Worm (Caenorhabditis elegans) whole organism, young adult: ENCODE measurements around the gene fipr-13.

ENCODE experiments used
- F33H1.4 ChIP-seq: fragments of 200-800 bp; sonication (Bioruptor generic); IDR thresholded peaks from 2 replicates; pipeline ENCODE4 v1.3.6; 2022; ENCODE audit warnings: missing genetic modification reagents, missing genetic modification characterization, missing compliant biosample characterization
- F52B5.7 ChIP-seq: sonication (generic microtip); optimal IDR thresholded peaks from 2 replicates; lab custom pipeline; 2016; ENCODE audit warnings: mild to moderate bottlenecking, missing genetic modification characterization, missing compliant biosample characterization
- F57C9.4 ChIP-seq: sonication (generic microtip); optimal IDR thresholded peaks from 2 replicates; lab custom pipeline; 2017; ENCODE audit warnings: mild to moderate bottlenecking, missing genetic modification characterization, missing compliant biosample characterization
- Y56A3A.18 ChIP-seq: fragments of 200-800 bp; sonication (Bioruptor generic); IDR thresholded peaks from 2 replicates; pipeline ENCODE4 v1.3.6; 2022; ENCODE audit warnings: missing genetic modification reagents, missing genetic modification characterization, missing compliant biosample characterization
- akir-1 ChIP-seq: fragments of 200-800 bp; sonication (Bioruptor generic); optimal IDR thresholded peaks from 2 replicates; lab custom pipeline; 2018; ENCODE audit warnings: mild to moderate bottlenecking, missing genetic modification characterization, moderate library complexity, missing compliant biosample characterization
- athp-1 ChIP-seq: sonication (generic microtip); optimal IDR thresholded peaks from 2 replicates; lab custom pipeline; 2017; ENCODE audit warnings: mild to moderate bottlenecking, missing genetic modification characterization, missing compliant biosample characterization
- bed-2 ChIP-seq: fragments of 200-800 bp; sonication (Bioruptor generic); IDR thresholded peaks from 2 replicates; pipeline ENCODE4 v1.3.6; 2022; ENCODE audit warnings: missing genetic modification reagents, missing genetic modification characterization, missing compliant biosample characterization
- lin-54 ChIP-seq: fragments of 200-800 bp; sonication (Bioruptor generic); optimal IDR thresholded peaks from 2 replicates; lab custom pipeline; 2018; ENCODE audit warnings: mild to moderate bottlenecking, missing genetic modification characterization, missing compliant biosample characterization
- lsl-1 ChIP-seq: fragments of 200-800 bp; sonication (Bioruptor generic); optimal IDR thresholded peaks from 2 replicates; lab custom pipeline; 2018; ENCODE audit warnings: mild to moderate bottlenecking, missing genetic modification characterization, moderate library complexity, missing compliant biosample characterization
- madf-10 ChIP-seq: sonication (generic microtip); optimal IDR thresholded peaks from 2 replicates; lab custom pipeline; 2016; ENCODE audit warnings: mild to moderate bottlenecking, missing genetic modification characterization, missing compliant biosample characterization
- nhr-120 ChIP-seq: fragments of 200-800 bp; sonication (Bioruptor generic); IDR thresholded peaks from 2 replicates; pipeline ENCODE4 v1.3.6; 2022; ENCODE audit warnings: missing genetic modification characterization, missing compliant biosample characterization
- nhr-27 ChIP-seq: fragments of 200-800 bp; sonication (Bioruptor generic); optimal IDR thresholded peaks from 2 replicates; lab custom pipeline; 2018; ENCODE audit warnings: mild to moderate bottlenecking, missing genetic modification characterization, moderate library complexity, missing compliant biosample characterization
- nhr-90 ChIP-seq: sonication (generic microtip); optimal IDR thresholded peaks from 2 replicates; lab custom pipeline; 2016; ENCODE audit warnings: missing genotype, mild to moderate bottlenecking, missing genetic modification characterization, missing compliant biosample characterization
- snpc-1.1 ChIP-seq: sonication (generic microtip); optimal IDR thresholded peaks from 2 replicates; lab custom pipeline; 2017; ENCODE audit warnings: missing genetic modification characterization, mild to moderate bottlenecking, missing compliant biosample characterization, antibody characterized with exemption, moderate library complexity, missing genotype, missing genetic modification reagents; ENCODE audit not compliant: insufficient read depth
- unc-130 ChIP-seq: sonication (generic microtip); optimal IDR thresholded peaks from 2 replicates; lab custom pipeline; 2016; ENCODE audit warnings: missing genetic modification reagents, missing genetic modification characterization, missing compliant biosample characterization
- ztf-3 ChIP-seq: fragments of 200-800 bp; sonication (Bioruptor generic); optimal IDR thresholded peaks from 2 replicates; lab custom pipeline; 2018; ENCODE audit warnings: mild to moderate bottlenecking, missing genetic modification characterization, missing compliant biosample characterization

Gene fipr-13

DNA sequence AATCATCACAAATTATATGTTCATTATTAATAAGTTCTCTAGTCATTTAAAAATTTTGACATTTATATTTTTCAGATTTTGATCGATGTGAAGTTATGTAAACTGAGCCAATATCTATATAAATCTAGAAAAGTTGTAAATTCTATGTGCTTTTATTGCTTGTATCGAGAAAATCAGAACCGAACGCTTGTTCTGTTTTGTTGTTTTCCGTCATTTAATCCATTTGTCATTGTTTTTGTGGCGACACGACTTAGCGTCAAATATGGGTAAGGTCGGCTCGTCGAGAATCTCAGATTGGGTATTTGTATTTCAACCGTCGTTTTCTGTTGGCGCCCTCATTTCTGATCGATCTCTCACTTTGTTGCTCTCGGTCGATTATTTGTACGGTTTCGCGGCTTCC is 50.0 kb downstream of the fipr-13 start, which contains the start of gene cht-5:
Gene cht-5 (plus strand): TSS at position 301 of the 400 bp plus-strand sequence.
- no peak for TF ChIP-seq F52B5.7 (tag; lab: Kevin White, UChicago)
- TF ChIP-seq madf-10 (tag; lab: Kevin White, UChicago), result no peak
- TF ChIP-seq F57C9.4 (tag; lab: Kevin White, UChicago), result no peak
- no peak for TF ChIP-seq lsl-1
- TF ChIP-seq nhr-27 (tag; lab: Kevin White, UChicago), result no peak
- no peak for TF ChIP-seq unc-130
- TF ChIP-seq snpc-1.1, result no peak
- TF ChIP-seq athp-1 (tag; lab: Kevin White, UChicago), result no peak
- no peak for TF ChIP-seq bed-2 (GFP tag; lab: Robert Waterston, UW)
- TF ChIP-seq nhr-90 (tag; lab: Kevin White, UChicago), result no peak
- no peak for TF ChIP-seq ztf-3 (GFP tag; lab: Kevin White, UChicago)
- TF ChIP-seq F33H1.4 (GFP tag; lab: Robert Waterston, UW), result no peak
- TF ChIP-seq akir-1 (GFP tag; lab: Kevin White, UChicago), result no peak
- TF ChIP-seq lin-54 (GFP tag; lab: Kevin White, UChicago), result no peak
- TF ChIP-seq Y56A3A.18, result no peak
- no peak for TF ChIP-seq nhr-120 (GFP tag; lab: Robert Waterston, UW)
